Worm (Caenorhabditis elegans) whole organism, L1 larva: Measurements from ENCODE around the gene eri-1.

Experiments
- Y116A8C.19 ChIP-seq: sonication (generic microtip); optimal IDR thresholded peaks from 2 replicates; lab custom pipeline; 2016; ENCODE audit warnings: missing compliant biosample characterization, missing genetic modification characterization, borderline replicate concordance
- aha-1 ChIP-seq: fragments of 150-350 bp; optimal IDR thresholded peaks from 2 replicates; lab custom pipeline; 2014; ENCODE audit warnings: missing biosample characterization, missing genetic modification characterization
- alr-1 ChIP-seq: fragments of 200-800 bp; sonication (Bioruptor generic); optimal IDR thresholded peaks from 2 replicates; lab custom pipeline; 2018; ENCODE audit warnings: borderline replicate concordance, mild to moderate bottlenecking, missing genetic modification characterization, missing compliant biosample characterization
- aly-2 ChIP-seq: fragments of 150-350 bp; optimal IDR thresholded peaks from 2 replicates; lab custom pipeline; 2014; ENCODE audit warnings: missing biosample characterization, missing genetic modification characterization
- blmp-1 ChIP-seq: fragments of 150-350 bp; optimal IDR thresholded peaks from 2 replicates; lab custom pipeline; 2014; ENCODE audit warnings: missing biosample characterization, missing genetic modification characterization
- ceh-8 ChIP-seq: fragments of 200-800 bp; sonication (Bioruptor generic); optimal IDR thresholded peaks from 2 replicates; lab custom pipeline; 2018; ENCODE audit warnings: mild to moderate bottlenecking, missing genetic modification characterization, moderate library complexity, missing compliant biosample characterization
- ceh-88 ChIP-seq: fragments of 200-800 bp; sonication (Bioruptor generic); IDR thresholded peaks from 2 replicates; pipeline ENCODE4 v1.3.6; 2022; ENCODE audit warnings: missing genetic modification characterization, missing compliant biosample characterization
- ceh-90 ChIP-seq: sonication (generic microtip); optimal IDR thresholded peaks from 2 replicates; lab custom pipeline; 2016; ENCODE audit warnings: missing genetic modification characterization, missing compliant biosample characterization
- ces-1 ChIP-seq: fragments of 150-350 bp; optimal IDR thresholded peaks from 2 replicates; lab custom pipeline; 2014; ENCODE audit warnings: missing biosample characterization, missing genetic modification reagents, missing genetic modification characterization
- dpl-1 ChIP-seq, 3 experiments: fragments of 150-350 bp in 2 of 3; sonication (generic microtip) in 1 of 3; optimal IDR thresholded peaks; 2 replicates each; lab custom pipeline; 2014 to 2017; ENCODE audit warnings: missing biosample characterization in 3 of 3, missing genetic modification characterization in 3 of 3, missing genetic modification reagents in 3 of 3
- dsc-1 ChIP-seq: sonication (generic microtip); optimal IDR thresholded peaks from 2 replicates; lab custom pipeline; 2016; ENCODE audit warnings: mild to moderate bottlenecking, missing genetic modification characterization, missing compliant biosample characterization
- efl-1 ChIP-seq, 4 experiments: fragments of 150-350 bp; optimal IDR thresholded peaks in 3 of 4; peaks in 1 of 4; 1 replicate in 1 of 4; 2 replicates in 3 of 4; lab custom pipeline; 2014; ENCODE audit warnings: missing biosample characterization in 2 of 4, missing genetic modification characterization in 2 of 4, missing genetic modification reagents in 2 of 4
- elt-3 ChIP-seq, 6 experiments: fragments of 150-350 bp in 1 of 6; sonication (generic microtip); optimal IDR thresholded peaks; 2 replicates each; lab custom pipeline; 2017 to 2018; ENCODE audit warnings: missing biosample characterization in 6 of 6, missing genetic modification characterization in 6 of 6, inconsistent platforms in 1 of 6
- ets-5 ChIP-seq: fragments of 200-800 bp; sonication (Bioruptor generic); IDR thresholded peaks from 2 replicates; pipeline ENCODE4 v1.3.6; 2022; ENCODE audit warnings: missing genetic modification characterization, missing compliant biosample characterization
- fkh-4 ChIP-seq: sonication (generic microtip); optimal IDR thresholded peaks from 2 replicates; lab custom pipeline; 2016; ENCODE audit warnings: missing compliant biosample characterization, missing genetic modification characterization, borderline replicate concordance
- fkh-8 ChIP-seq: sonication (generic microtip); optimal IDR thresholded peaks from 2 replicates; lab custom pipeline; 2016; ENCODE audit warnings: mild to moderate bottlenecking, missing genetic modification characterization, missing compliant biosample characterization
- hlh-17 ChIP-seq: fragments of 200-800 bp; sonication (Bioruptor generic); optimal IDR thresholded peaks from 2 replicates; lab custom pipeline; 2018; ENCODE audit warnings: missing genetic modification characterization, mild to moderate bottlenecking, missing compliant biosample characterization, moderate library complexity, borderline replicate concordance
- isw-1 ChIP-seq: fragments of 200-800 bp; sonication (Bioruptor generic); IDR thresholded peaks from 2 replicates; pipeline ENCODE4 v1.3.6; 2022; ENCODE audit warnings: missing genetic modification characterization, missing compliant biosample characterization
- lin-13 ChIP-seq: fragments of 150-350 bp; optimal IDR thresholded peaks from 2 replicates; lab custom pipeline; 2014; ENCODE audit warnings: missing biosample characterization, missing genetic modification reagents, missing genetic modification characterization
- lin-14 ChIP-seq: fragments of 200-800 bp; sonication (Bioruptor generic); optimal IDR thresholded peaks from 2 replicates; lab custom pipeline; 2018; ENCODE audit warnings: mild to moderate bottlenecking, missing genetic modification characterization, moderate library complexity, missing compliant biosample characterization
- lin-15B ChIP-seq: fragments of 150-350 bp; sonication (generic microtip); optimal IDR thresholded peaks from 3 replicates; lab custom pipeline; 2014; ENCODE audit warnings: missing biosample characterization, missing genetic modification characterization
- lin-35 ChIP-seq, 2 experiments: fragments of 150-350 bp; optimal IDR thresholded peaks; 2 replicates each; lab custom pipeline; 2014; ENCODE audit warnings: missing biosample characterization in 2 of 2, missing genetic modification characterization in 2 of 2, missing genetic modification reagents in 2 of 2
- lsy-2 ChIP-seq, 2 experiments: fragments of 150-350 bp; optimal IDR thresholded peaks; 2 replicates each; lab custom pipeline; 2014; ENCODE audit warnings: missing biosample characterization in 2 of 2, missing genetic modification characterization in 2 of 2
- mab-9 ChIP-seq: fragments of 200-800 bp; sonication (Bioruptor generic); IDR thresholded peaks from 2 replicates; pipeline ENCODE4 v1.3.6; 2022; ENCODE audit warnings: missing genetic modification reagents, missing genetic modification characterization, missing compliant biosample characterization
- mdl-1 ChIP-seq, 2 experiments: fragments of 150-350 bp; optimal IDR thresholded peaks; 2 replicates each; lab custom pipeline; 2014 to 2017; ENCODE audit warnings: missing biosample characterization in 2 of 2, missing genetic modification characterization in 2 of 2, inconsistent platforms in 1 of 2
- mep-1 ChIP-seq: fragments of 150-350 bp; optimal IDR thresholded peaks from 2 replicates; lab custom pipeline; 2014; ENCODE audit warnings: missing biosample characterization, missing genetic modification characterization
- nhr-11 ChIP-seq: fragments of 150-350 bp; optimal IDR thresholded peaks from 2 replicates; lab custom pipeline; 2014; ENCODE audit warnings: missing biosample characterization, missing genetic modification characterization
- nhr-12 ChIP-seq: sonication (generic microtip); optimal IDR thresholded peaks from 2 replicates; lab custom pipeline; 2017; ENCODE audit warnings: missing biosample characterization, missing genetic modification characterization
- nhr-20 ChIP-seq: sonication (generic microtip); optimal IDR thresholded peaks from 2 replicates; lab custom pipeline; 2016; ENCODE audit warnings: mild to moderate bottlenecking, missing genetic modification characterization, missing compliant biosample characterization
- nhr-71 ChIP-seq: sonication (generic microtip); optimal IDR thresholded peaks from 2 replicates; lab custom pipeline; 2016; ENCODE audit warnings: mild to moderate bottlenecking, missing genetic modification characterization, moderate library complexity, missing compliant biosample characterization
- nhr-90 ChIP-seq: sonication (generic microtip); optimal IDR thresholded peaks from 2 replicates; lab custom pipeline; 2016; ENCODE audit warnings: mild to moderate bottlenecking, missing genetic modification characterization, missing compliant biosample characterization; ENCODE audit not compliant: poor library complexity
- pax-3 ChIP-seq: fragments of 200-800 bp; sonication (Bioruptor generic); optimal IDR thresholded peaks from 2 replicates; lab custom pipeline; 2018; ENCODE audit warnings: mild to moderate bottlenecking, missing genetic modification characterization, moderate library complexity, missing compliant biosample characterization
- rnt-1 ChIP-seq: sonication (generic microtip); optimal IDR thresholded peaks from 2 replicates; lab custom pipeline; 2016; ENCODE audit warnings: mild to moderate bottlenecking, missing genetic modification characterization, moderate library complexity, missing compliant biosample characterization
- skn-1 ChIP-seq: fragments of 150-350 bp; optimal IDR thresholded peaks from 2 replicates; lab custom pipeline; 2014; ENCODE audit warnings: missing biosample characterization, missing genetic modification characterization
- snpc-4 ChIP-seq: fragments of 150-350 bp; optimal IDR thresholded peaks from 2 replicates; lab custom pipeline; 2014; ENCODE audit warnings: missing biosample characterization, missing genetic modification characterization
- snu-23 ChIP-seq: sonication (generic microtip); optimal IDR thresholded peaks from 2 replicates; lab custom pipeline; 2016; ENCODE audit warnings: missing genetic modification characterization, missing compliant biosample characterization
- sptf-1 ChIP-seq: fragments of 150-350 bp; optimal IDR thresholded peaks from 2 replicates; lab custom pipeline; 2014; ENCODE audit warnings: missing biosample characterization, missing genetic modification characterization
- tbx-2 ChIP-seq: sonication (generic microtip); optimal IDR thresholded peaks from 2 replicates; lab custom pipeline; 2016; ENCODE audit warnings: missing genetic modification characterization, missing compliant biosample characterization
- unc-130 ChIP-seq: fragments of 150-350 bp; optimal IDR thresholded peaks from 2 replicates; lab custom pipeline; 2017; ENCODE audit warnings: missing biosample characterization, missing genetic modification characterization, inconsistent platforms
- xbp-1 ChIP-seq: sonication (generic microtip); optimal IDR thresholded peaks from 2 replicates; lab custom pipeline; 2016; ENCODE audit warnings: missing genetic modification characterization, missing compliant biosample characterization

Gene eri-1

DNA sequence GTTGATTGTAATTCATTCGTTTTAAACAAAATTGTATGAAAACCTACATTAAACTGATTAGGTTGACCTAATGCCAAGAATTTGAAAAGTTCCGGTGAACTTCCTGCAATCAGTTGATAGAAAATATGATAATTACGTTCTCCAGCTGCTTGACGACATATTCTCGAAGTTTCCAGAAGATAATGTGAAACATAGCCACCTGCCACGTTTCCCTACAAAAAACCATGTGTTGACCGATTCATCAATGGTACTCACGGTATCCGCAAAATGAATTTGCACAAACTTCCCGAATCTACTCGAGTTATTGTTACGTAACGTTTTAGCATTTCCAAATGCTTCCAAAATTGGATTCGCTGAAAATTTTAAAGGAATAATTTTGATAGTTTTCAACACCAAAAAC lies 18.6 kb upstream of the eri-1 start:
- TF ChIP-seq ceh-88 (GFP tag; lab: Robert Waterston, UW) (no peak), lin-15B (no peak), nhr-90 (no peak)

DNA sequence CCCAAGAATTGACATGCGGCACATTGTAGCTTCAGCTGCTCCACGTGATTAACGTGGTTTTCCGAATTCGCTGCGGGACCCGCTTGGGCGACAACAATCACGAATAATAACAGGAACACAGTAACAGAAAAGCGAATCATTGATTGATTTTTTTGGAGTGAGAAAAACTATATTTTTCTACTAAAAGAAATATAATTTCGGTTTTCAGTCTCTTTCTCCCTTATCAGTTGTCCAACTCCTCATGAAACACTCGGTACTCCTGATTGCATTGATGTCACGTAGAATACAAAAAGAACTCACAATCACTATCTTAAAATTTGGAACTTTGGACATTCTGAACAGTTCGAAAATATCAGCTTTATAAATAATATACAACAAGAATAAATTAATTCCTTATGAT lies 9.1 kb upstream of the eri-1 start, which contains the start of gene Y66H1A.5:
Y66H1A.5 (minus strand) TSS at position 265 of the 400 bp plus-strand sequence.
- TF ChIP-seq snu-23 (GFP tag; lab: Kevin White, UChicago): no peak
- TF ChIP-seq nhr-11 (tag; lab: Kevin White, UChicago): no peak
- TF ChIP-seq unc-130 (tag; lab: Kevin White, UChicago): no peak
- no peak for TF ChIP-seq lin-35 (GFP tag; optimal IDR thresholded peaks at IDR 0.05; lab: Kevin White, UChicago)
- no peak for TF ChIP-seq mab-9 (GFP tag; lab: Robert Waterston, UW)
- TF ChIP-seq nhr-12: no peak
- TF ChIP-seq mep-1: no peak
- TF ChIP-seq sptf-1 (tag; lab: Kevin White, UChicago): no peak
- no peak for TF ChIP-seq lin-13 (GFP tag; lab: Kevin White, UChicago)
- TF ChIP-seq xbp-1 (tag; lab: Kevin White, UChicago): no peak

DNA sequence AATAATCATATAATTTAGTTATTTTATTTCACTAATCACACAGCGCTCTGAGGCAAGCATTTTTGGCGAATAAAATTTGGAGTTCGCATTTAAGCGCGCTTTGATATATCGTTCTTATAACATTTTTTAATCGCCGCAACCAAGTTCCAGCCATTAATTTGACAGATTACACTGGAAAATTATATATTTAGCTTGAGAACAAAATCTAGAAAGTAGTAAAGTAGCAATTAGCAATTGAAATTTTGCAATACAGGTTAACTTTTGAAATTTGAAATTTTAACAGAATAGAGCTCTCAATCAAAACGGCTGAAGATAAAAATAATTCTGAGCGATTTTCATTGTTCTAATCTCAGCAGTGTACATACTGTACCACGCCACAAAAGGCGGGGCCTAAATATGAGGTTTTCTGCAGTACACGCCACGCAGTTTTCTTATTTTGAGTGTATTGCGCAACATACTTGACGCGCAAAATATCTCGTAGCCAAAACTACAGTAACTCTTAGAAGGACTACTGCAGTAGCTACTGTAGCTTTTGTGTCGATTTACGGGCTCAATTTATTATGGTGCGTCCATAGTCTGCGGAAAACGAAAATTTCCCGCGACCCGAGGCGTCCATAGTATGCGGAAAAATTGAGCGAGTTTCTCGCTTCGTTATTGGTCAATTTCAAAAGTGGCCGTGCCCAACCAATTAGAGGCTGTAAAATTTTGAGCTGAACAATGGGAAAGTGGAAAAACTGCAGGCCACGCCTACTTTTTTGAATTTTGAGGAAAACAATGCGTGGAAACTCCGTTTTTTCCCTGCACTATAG lies 7.5 kb upstream of the eri-1 start:
- TF ChIP-seq efl-1 (optimal IDR thresholded peaks at IDR 0.05; lab: Kevin White, UChicago) (no peak), efl-1 (GFP tag; optimal IDR thresholded peaks at IDR 0.05 in 1 of 2; lab: Kevin White, UChicago) (peak in 1 of 2 experiments; percentile 69), skn-1 (tag; lab: Kevin White, UChicago) (no peak), aly-2 (peak; percentile 3), aha-1 (tag; lab: Kevin White, UChicago) (no peak)

DNA sequence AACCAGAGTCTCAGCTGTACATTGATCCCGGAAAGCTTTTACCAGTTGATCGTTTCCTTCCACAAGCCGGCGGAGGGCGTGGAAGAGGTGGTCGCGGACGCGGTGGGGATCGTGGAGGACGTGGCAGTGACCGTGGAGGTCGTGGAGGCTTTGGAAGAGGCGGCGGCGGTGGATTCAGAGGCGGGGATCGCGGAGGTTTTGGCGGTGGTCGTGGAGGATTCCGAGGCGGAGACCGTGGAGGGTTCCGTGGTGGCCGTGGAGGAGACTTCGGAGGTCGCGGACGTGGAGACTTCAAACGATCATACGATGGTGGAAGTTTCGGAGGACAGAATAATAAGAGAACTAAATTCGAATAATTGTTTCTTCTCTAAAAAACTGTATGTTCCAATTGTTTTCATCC lies 6.8 kb upstream of the eri-1 start:
- TF ChIP-seq aly-2: no peak
- TF ChIP-seq efl-1 (optimal IDR thresholded peaks at IDR 0.05; lab: Kevin White, UChicago): no peak
- TF ChIP-seq efl-1 (GFP tag; optimal IDR thresholded peaks at IDR 0.05 in 1 of 2; lab: Kevin White, UChicago): peak in 1 of 2 experiments; percentile 10
- peak; percentile 50 for TF ChIP-seq ceh-8 (GFP tag; lab: Kevin White, UChicago)

DNA sequence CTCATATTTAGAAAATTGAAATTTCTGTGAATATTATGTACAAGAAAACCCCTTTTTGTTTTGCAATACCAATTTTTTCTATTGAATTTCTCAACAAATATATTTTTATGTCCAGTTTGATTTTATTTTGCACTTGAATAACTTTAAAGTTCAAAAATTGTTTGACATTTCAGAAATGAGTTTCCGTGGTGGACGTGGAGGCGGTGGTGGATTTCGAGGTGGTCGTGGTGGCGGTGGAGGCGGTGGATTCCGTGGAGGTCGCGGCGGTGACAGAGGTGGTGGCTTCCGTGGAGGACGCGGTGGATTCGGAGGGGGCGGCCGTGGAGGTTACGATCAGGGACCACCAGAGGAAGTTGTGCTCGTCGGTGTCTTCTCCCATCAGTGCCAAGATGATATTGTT lies 6.2 kb upstream of the eri-1 start, which contains the start of gene garr-1:
garr-1 (plus strand) TSS at position 174 of the 400 bp plus-strand sequence.
- TF ChIP-seq fkh-4 (tag; lab: Kevin White, UChicago) (no peak), alr-1 (no peak), fkh-8 (no peak), ets-5 (GFP tag; lab: Robert Waterston, UW) (no peak), lin-14 (GFP tag; lab: Kevin White, UChicago) (no peak), nhr-20 (no peak)

ce11 chrIV:425546-425945 lies 5.8 kb upstream of the eri-1 start:
- TF ChIP-seq rnt-1 (tag; lab: Kevin White, UChicago): peak; percentile 10
- 0 out of 2 replicates have a peak, but pooled peaks have one; percentile 5 for TF ChIP-seq isw-1 (GFP tag; lab: Robert Waterston, UW)
- no peak for TF ChIP-seq ceh-90 (tag; lab: Kevin White, UChicago)
- TF ChIP-seq ces-1: no peak
- no peak for TF ChIP-seq lin-14 (GFP tag; lab: Kevin White, UChicago)
- TF ChIP-seq hlh-17 (GFP tag; lab: Kevin White, UChicago): no peak
- peak; percentile 1 for TF ChIP-seq snpc-4 (tag; lab: Kevin White, UChicago)
- no peak for TF ChIP-seq dsc-1 (tag; lab: Kevin White, UChicago)
- TF ChIP-seq skn-1 (tag; lab: Kevin White, UChicago): peak; percentile 35
- no peak for TF ChIP-seq mdl-1 (tag; optimal IDR thresholded peaks at IDR 0.05; lab: Kevin White, UChicago)
- TF ChIP-seq tbx-2 (tag; lab: Kevin White, UChicago): peak; percentile 11
- TF ChIP-seq sptf-1 (tag; lab: Kevin White, UChicago): no peak
- no peak for TF ChIP-seq alr-1
- peak; percentile 51 to 82 for TF ChIP-seq lsy-2 (tag; optimal IDR thresholded peaks at IDR 0.05; lab: Kevin White, UChicago)
- peak; percentile 25 for TF ChIP-seq xbp-1 (tag; lab: Kevin White, UChicago)
- TF ChIP-seq blmp-1 (tag; lab: Kevin White, UChicago): no peak
- TF ChIP-seq pax-3: no peak
- TF ChIP-seq Y116A8C.19 (tag; lab: Kevin White, UChicago): no peak
- peak in 1 of 6 experiments; percentile 59 for TF ChIP-seq elt-3 (tag; optimal IDR thresholded peaks at IDR 0.05; lab: Kevin White, UChicago)
- no peak for TF ChIP-seq nhr-90
- TF ChIP-seq dpl-1 (GFP tag; optimal IDR thresholded peaks at IDR 0.05; lab: Kevin White, UChicago): peak; percentile 49 to 76 (median 64)
- TF ChIP-seq nhr-71 (tag; lab: Kevin White, UChicago): peak; percentile 28
